Worm (Caenorhabditis elegans) whole organism, mixed stage, embryonic: ENCODE data around the gene ccdc-149.
A peak's percentile ranks its signal among the peaks of the same experiment; 100 is the strongest.

Experiments
- M03D4.4 ChIP-seq: sonication (generic microtip); optimal IDR thresholded peaks from 2 replicates; lab custom pipeline; 2017; ENCODE audit warnings: mild to moderate bottlenecking, missing genetic modification characterization, missing compliant biosample characterization
- bed-3 ChIP-seq: fragments of 200-800 bp; sonication (Bioruptor generic); optimal IDR thresholded peaks from 3 replicates; lab custom pipeline; 2018; ENCODE audit warnings: mild to moderate bottlenecking, missing genetic modification characterization, moderate library complexity, missing compliant biosample characterization
- blmp-1 ChIP-seq: fragments of 150-350 bp; optimal IDR thresholded peaks from 2 replicates; lab custom pipeline; 2014; ENCODE audit warnings: missing biosample characterization, missing genetic modification characterization
- ceh-39 ChIP-seq: fragments of 150-350 bp; optimal IDR thresholded peaks from 2 replicates; lab custom pipeline; 2014; ENCODE audit warnings: missing biosample characterization, missing genetic modification characterization
- ceh-43 ChIP-seq: fragments of 200-800 bp; sonication (Bioruptor generic); optimal IDR thresholded peaks from 2 replicates; lab custom pipeline; 2018; ENCODE audit warnings: mild to moderate bottlenecking, missing genetic modification characterization, moderate library complexity, missing compliant biosample characterization
- ceh-83 ChIP-seq: fragments of 200-800 bp; sonication (Bioruptor generic); optimal IDR thresholded peaks from 2 replicates; lab custom pipeline; 2018; ENCODE audit warnings: mild to moderate bottlenecking, missing genetic modification characterization, missing compliant biosample characterization
- ces-1 ChIP-seq: fragments of 150-350 bp; optimal IDR thresholded peaks from 2 replicates; lab custom pipeline; 2014; ENCODE audit warnings: missing biosample characterization, missing genetic modification reagents, missing genetic modification characterization
- cnd-1 ChIP-seq: fragments of 200-800 bp; sonication (Bioruptor generic); optimal IDR thresholded peaks from 2 replicates; lab custom pipeline; 2018; ENCODE audit warnings: mild to moderate bottlenecking, missing genetic modification characterization, missing compliant biosample characterization
- drap-1 ChIP-seq: fragments of 200-800 bp; sonication (Bioruptor generic); optimal IDR thresholded peaks from 3 replicates; lab custom pipeline; 2018; ENCODE audit warnings: mild to moderate bottlenecking, missing genetic modification characterization, missing compliant biosample characterization
- elt-1 ChIP-seq: sonication (generic microtip); optimal IDR thresholded peaks from 2 replicates; lab custom pipeline; 2017; ENCODE audit warnings: missing genetic modification characterization, mild to moderate bottlenecking, missing compliant biosample characterization, antibody characterized with exemption, moderate library complexity, borderline replicate concordance; ENCODE audit not compliant: insufficient read depth
- elt-3 ChIP-seq: fragments of 150-350 bp; optimal IDR thresholded peaks from 2 replicates; lab custom pipeline; 2014; ENCODE audit warnings: missing biosample characterization, missing genetic modification characterization
- flh-1 ChIP-seq: fragments of 200-800 bp; sonication (Bioruptor generic); optimal IDR thresholded peaks from 2 replicates; lab custom pipeline; 2018; ENCODE audit warnings: mild to moderate bottlenecking, missing genetic modification characterization, moderate library complexity, missing compliant biosample characterization
- ham-2 ChIP-seq: fragments of 200-800 bp; sonication (Bioruptor generic); optimal IDR thresholded peaks from 2 replicates; lab custom pipeline; 2018; ENCODE audit warnings: mild to moderate bottlenecking, missing genetic modification characterization, missing compliant biosample characterization
- hlh-1 ChIP-seq: fragments of 150-350 bp; optimal IDR thresholded peaks from 2 replicates; lab custom pipeline; 2014; ENCODE audit warnings: missing biosample characterization, missing genetic modification reagents, missing genetic modification characterization
- lin-13 ChIP-seq: fragments of 150-350 bp; optimal IDR thresholded peaks from 2 replicates; lab custom pipeline; 2014; ENCODE audit warnings: missing biosample characterization, missing genetic modification characterization
- mab-5 ChIP-seq: fragments of 150-350 bp; optimal IDR thresholded peaks from 2 replicates; lab custom pipeline; 2014; ENCODE audit warnings: missing biosample characterization, missing genetic modification characterization
- mep-1 ChIP-seq: fragments of 150-350 bp; optimal IDR thresholded peaks from 2 replicates; lab custom pipeline; 2017; ENCODE audit warnings: missing biosample characterization, missing genetic modification reagents, missing genetic modification characterization, inconsistent platforms
- mls-2 ChIP-seq: sonication (generic microtip); optimal IDR thresholded peaks from 2 replicates; lab custom pipeline; 2016; ENCODE audit warnings: mild to moderate bottlenecking, missing genetic modification characterization, moderate library complexity, missing compliant biosample characterization
- nhr-12 ChIP-seq: fragments of 150-350 bp; optimal IDR thresholded peaks from 2 replicates; lab custom pipeline; 2014; ENCODE audit warnings: missing biosample characterization, missing genetic modification characterization
- nhr-2 ChIP-seq: fragments of 150-350 bp; optimal IDR thresholded peaks from 2 replicates; lab custom pipeline; 2014; ENCODE audit warnings: missing biosample characterization, missing genetic modification characterization
- nhr-237 ChIP-seq: fragments of 150-350 bp; optimal IDR thresholded peaks from 2 replicates; lab custom pipeline; 2014; ENCODE audit warnings: missing biosample characterization, missing genetic modification characterization
- nhr-28 ChIP-seq: fragments of 150-350 bp; optimal IDR thresholded peaks from 2 replicates; lab custom pipeline; 2014; ENCODE audit warnings: missing biosample characterization, missing genetic modification characterization
- nhr-76 ChIP-seq: sonication (generic microtip); optimal IDR thresholded peaks from 2 replicates; lab custom pipeline; 2017; ENCODE audit warnings: missing biosample characterization, missing genetic modification characterization
- pha-4 ChIP-seq: fragments of 150-350 bp; optimal IDR thresholded peaks from 2 replicates; lab custom pipeline; 2018; ENCODE audit warnings: missing biosample characterization, missing genetic modification reagents, missing genetic modification characterization
- sem-2 ChIP-seq: fragments of 200-800 bp; sonication (Bioruptor generic); optimal IDR thresholded peaks from 2 replicates; lab custom pipeline; 2018; ENCODE audit warnings: mild to moderate bottlenecking, missing genetic modification characterization, missing compliant biosample characterization
- snpc-4 ChIP-seq: fragments of 150-350 bp; optimal IDR thresholded peaks from 2 replicates; lab custom pipeline; 2014; ENCODE audit warnings: missing biosample characterization, missing genetic modification characterization
- sptf-1 ChIP-seq: sonication (generic microtip); optimal IDR thresholded peaks from 2 replicates; lab custom pipeline; 2017; ENCODE audit warnings: mild to moderate bottlenecking, missing genetic modification characterization, moderate library complexity, missing compliant biosample characterization
- tbx-8 ChIP-seq: fragments of 200-800 bp; sonication (Bioruptor generic); optimal IDR thresholded peaks from 2 replicates; lab custom pipeline; 2018; ENCODE audit warnings: mild to moderate bottlenecking, missing genetic modification characterization, moderate library complexity, missing compliant biosample characterization
- unc-120 ChIP-seq: sonication (generic microtip); optimal IDR thresholded peaks from 2 replicates; lab custom pipeline; 2017; ENCODE audit warnings: missing genetic modification characterization, missing compliant biosample characterization; ENCODE audit not compliant: poor library complexity, severe bottlenecking
- unc-39 ChIP-seq: fragments of 150-350 bp; optimal IDR thresholded peaks from 2 replicates; lab custom pipeline; 2014; ENCODE audit warnings: missing biosample characterization, missing genetic modification characterization
- unc-62 ChIP-seq: fragments of 150-350 bp; optimal IDR thresholded peaks from 2 replicates; lab custom pipeline; 2014; ENCODE audit warnings: missing biosample characterization, missing genetic modification reagents, missing genetic modification characterization
- zip-8 ChIP-seq: fragments of 150-350 bp; optimal IDR thresholded peaks from 2 replicates; lab custom pipeline; 2014; ENCODE audit warnings: missing biosample characterization, missing genetic modification characterization
- ztf-11 ChIP-seq: fragments of 150-350 bp; optimal IDR thresholded peaks from 2 replicates; lab custom pipeline; 2014; ENCODE audit warnings: missing biosample characterization, missing genetic modification characterization

The ccdc-149 gene

DNA sequence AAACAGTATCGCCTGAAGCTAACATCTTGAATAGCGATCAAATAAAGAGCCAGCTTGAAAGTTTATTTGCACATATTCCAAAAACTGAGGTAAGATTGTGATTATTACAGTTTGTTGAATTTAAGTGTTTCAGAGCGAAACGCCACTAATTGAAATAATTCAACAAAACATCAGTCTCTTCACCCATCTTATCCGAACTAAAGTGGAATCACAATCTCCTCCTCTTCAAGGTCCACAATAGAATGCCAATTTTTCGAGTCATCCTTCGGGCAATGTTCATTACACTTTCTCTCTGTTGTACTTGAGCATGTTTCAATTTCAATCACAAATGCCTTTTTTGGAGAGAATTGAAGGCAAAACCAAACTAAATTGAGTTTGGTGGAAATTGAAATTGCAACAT, 27.2 kb downstream of the ccdc-149 start:
- TF ChIP-seq unc-62 (GFP tag; lab: Kevin White, UChicago) (no peak), ces-1 (GFP tag; lab: Kevin White, UChicago) (peak; percentile 4)

DNA sequence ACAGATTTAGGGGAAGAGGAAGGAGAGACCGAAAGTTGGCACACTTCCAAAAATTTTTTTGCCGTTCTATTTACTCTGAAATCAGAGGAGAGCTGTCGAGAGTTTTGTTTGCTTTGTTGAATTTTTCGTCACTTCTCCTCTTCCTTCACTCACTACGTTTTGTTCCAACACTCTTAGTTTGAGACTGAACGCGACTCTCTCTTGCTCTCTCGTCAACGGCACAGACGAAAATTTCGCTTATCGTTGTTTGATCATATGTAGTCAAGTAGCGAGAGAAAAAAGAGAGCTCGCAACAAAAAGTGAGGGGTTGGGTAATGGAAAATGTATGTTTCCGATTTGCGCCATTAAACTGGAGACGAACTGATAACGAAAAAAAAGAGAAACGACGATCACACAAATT, 28.6 kb downstream of the ccdc-149 start:
- peak; percentile 51 for TF ChIP-seq nhr-237 (tag; lab: Kevin White, UChicago)
- no peak for TF ChIP-seq mls-2
- peak; percentile 39 for TF ChIP-seq pha-4 (tag; lab: Kevin White, UChicago)
- TF ChIP-seq ham-2 (GFP tag; lab: Kevin White, UChicago): no peak
- no peak for TF ChIP-seq sptf-1 (tag; lab: Kevin White, UChicago)
- no peak for TF ChIP-seq bed-3 (GFP tag; lab: Kevin White, UChicago)

DNA sequence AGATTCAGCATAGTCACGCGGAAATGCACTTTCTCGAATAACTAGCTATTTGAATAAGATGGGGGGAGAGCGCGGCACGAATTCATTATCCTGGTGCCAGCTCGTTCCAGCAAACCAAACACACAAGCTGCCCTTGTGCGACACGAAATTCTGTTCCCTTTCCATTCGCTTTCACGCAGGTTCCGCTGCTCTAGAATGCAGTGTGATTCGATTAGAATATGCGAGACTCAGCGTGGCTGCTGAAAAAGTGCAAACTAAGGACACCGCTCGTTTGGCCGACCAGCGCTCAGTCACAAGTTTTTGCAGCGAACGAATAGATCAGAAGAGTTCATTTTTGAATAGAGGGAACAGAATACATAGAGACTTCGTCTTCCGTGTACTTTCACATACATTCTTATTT, 29.1 kb downstream of the ccdc-149 start:
- TF ChIP-seq nhr-76 (no peak), pha-4 (tag; lab: Kevin White, UChicago) (no peak), nhr-237 (tag; lab: Kevin White, UChicago) (no peak), unc-39 (tag; lab: Kevin White, UChicago) (no peak), zip-8 (tag; lab: Kevin White, UChicago) (no peak), sem-2 (GFP tag; lab: Kevin White, UChicago) (no peak), sptf-1 (tag; lab: Kevin White, UChicago) (no peak)

DNA sequence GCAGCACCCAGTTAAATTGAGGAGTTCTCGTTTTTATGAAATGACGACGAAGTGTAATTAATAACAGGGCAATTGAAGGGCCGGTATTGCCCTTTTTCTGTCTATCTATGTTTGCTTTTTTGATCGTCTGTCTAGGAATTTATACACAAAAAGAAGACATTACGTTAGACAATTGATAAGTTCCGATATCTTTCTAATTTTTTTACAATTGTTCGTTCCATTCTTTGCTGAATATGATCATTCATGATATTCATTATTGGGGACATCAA, 29.5 kb downstream of the ccdc-149 start:
- TF ChIP-seq elt-1: no peak
- TF ChIP-seq nhr-76: no peak
- TF ChIP-seq ceh-39 (tag; lab: Kevin White, UChicago): no peak
- TF ChIP-seq drap-1 (GFP tag; lab: Kevin White, UChicago): no peak
- no peak for TF ChIP-seq hlh-1
- TF ChIP-seq blmp-1: no peak
- no peak for TF ChIP-seq sem-2 (GFP tag; lab: Kevin White, UChicago)
- TF ChIP-seq mep-1 (tag; lab: Kevin White, UChicago): no peak
- TF ChIP-seq zip-8 (tag; lab: Kevin White, UChicago): no peak
- no peak for TF ChIP-seq M03D4.4
- TF ChIP-seq ztf-11 (tag; lab: Kevin White, UChicago): no peak

DNA sequence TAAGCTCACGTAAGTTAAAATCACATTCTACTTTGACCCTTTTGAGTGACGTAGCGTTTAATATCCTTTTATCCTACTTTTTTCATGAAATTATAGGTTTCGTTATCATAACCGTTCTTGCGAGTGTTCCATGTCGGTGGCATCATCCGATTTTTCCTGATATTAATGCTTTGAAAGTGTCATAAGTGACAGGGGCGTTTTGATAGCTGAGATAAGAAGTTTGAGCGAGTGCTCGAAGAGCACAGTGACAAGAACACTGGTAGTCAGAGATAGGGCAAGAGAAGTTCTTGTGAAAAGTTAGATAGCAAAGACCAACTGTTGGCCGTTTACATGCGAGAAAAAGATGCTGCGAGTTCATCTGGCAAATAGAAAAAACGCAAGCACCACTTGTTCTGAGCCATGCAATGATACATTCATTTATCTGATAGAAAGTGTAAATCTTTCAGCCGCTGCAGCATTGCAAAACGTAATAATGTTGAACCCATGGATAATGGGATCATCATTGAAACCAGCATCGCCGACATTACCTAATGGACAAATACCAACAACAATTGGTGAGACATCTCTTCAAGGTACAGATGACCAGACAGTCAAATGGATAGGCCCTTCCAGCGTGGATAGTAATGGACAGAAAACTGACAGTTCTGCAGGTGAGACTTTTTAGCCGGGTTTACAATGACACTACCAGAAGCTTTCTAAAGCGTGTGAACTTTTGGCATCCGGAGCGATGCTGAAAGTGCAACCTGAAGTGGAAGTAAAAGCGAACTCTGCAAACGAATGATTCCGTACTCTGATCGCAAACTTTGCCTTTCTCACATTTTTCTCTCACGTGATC, 30.0 kb downstream of the ccdc-149 start:
- no peak for TF ChIP-seq mab-5
- no peak for TF ChIP-seq nhr-2 (tag; lab: Kevin White, UChicago)
- no peak for TF ChIP-seq ztf-11 (tag; lab: Kevin White, UChicago)
- TF ChIP-seq nhr-76: no peak

DNA sequence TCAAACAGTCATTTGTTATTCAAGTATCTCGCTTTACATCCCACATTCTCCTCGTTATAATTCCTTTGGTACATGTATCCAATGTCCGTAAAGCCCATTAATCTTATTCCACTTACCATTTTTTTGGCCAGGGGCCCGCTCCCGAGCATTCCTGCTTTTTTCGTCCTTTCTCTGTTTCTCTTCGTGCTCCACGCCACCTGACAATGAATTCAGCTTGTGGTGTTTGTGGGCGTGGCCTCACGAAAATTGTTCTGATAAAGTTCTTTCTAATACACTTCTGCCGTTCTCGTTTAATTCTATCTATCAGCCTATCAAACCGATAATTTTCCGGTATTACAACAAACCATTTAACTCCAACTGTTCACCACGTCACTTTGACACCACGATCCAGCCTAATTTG, 31.2 kb downstream of the ccdc-149 start:
- TF ChIP-seq ceh-43 (GFP tag; lab: Kevin White, UChicago) (no peak), pha-4 (tag; lab: Kevin White, UChicago) (no peak), lin-13 (tag; lab: Kevin White, UChicago) (no peak), snpc-4 (tag; lab: Kevin White, UChicago) (no peak), blmp-1 (no peak), ham-2 (GFP tag; lab: Kevin White, UChicago) (no peak), unc-62 (GFP tag; lab: Kevin White, UChicago) (no peak), nhr-2 (tag; lab: Kevin White, UChicago) (no peak), drap-1 (GFP tag; lab: Kevin White, UChicago) (no peak), ces-1 (GFP tag; lab: Kevin White, UChicago) (no peak), cnd-1 (tag; lab: Kevin White, UChicago) (no peak), M03D4.4 (no peak), unc-39 (tag; lab: Kevin White, UChicago) (no peak)
- TF ChIP-seq, all 35 proteins: peak for 0

DNA sequence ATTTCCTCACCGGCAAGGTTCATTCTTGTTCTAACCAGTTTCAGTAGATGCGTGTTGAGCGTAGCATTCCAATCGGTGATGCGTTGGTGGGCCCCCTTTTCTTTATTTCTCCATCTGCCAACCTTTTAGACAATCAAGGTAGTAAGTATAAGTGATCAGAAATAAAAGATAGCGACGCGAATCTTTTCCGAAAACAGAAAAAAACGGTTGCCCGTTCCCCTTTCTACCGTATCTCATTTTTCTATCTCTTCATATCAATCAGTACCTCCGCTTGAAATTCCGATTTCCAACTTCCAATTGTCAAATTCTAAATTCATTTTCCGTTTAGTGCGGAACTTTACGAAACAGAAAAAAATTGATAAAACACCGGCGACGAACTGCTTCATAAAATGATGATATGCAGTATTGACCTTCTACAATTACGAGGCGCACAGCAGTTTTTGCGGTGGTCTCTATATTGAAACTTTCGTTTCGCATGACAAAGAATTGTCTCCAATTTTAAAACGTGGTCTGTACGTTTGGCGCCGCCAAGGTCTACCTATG, 31.9 kb downstream of the ccdc-149 start:
- TF ChIP-seq nhr-28 (tag; lab: Kevin White, UChicago) (no peak), hlh-1 (no peak), zip-8 (tag; lab: Kevin White, UChicago) (no peak), mls-2 (no peak), unc-39 (tag; lab: Kevin White, UChicago) (no peak), elt-1 (no peak), tbx-8 (no peak), mab-5 (no peak), unc-120 (tag; lab: Kevin White, UChicago) (no peak), ceh-83 (no peak), blmp-1 (no peak), ces-1 (GFP tag; lab: Kevin White, UChicago) (no peak), cnd-1 (tag; lab: Kevin White, UChicago) (no peak), nhr-12 (tag; lab: Kevin White, UChicago) (no peak), elt-3 (tag; lab: Kevin White, UChicago) (no peak), ztf-11 (tag; lab: Kevin White, UChicago) (no peak), flh-1 (GFP tag; lab: Kevin White, UChicago) (no peak), ham-2 (GFP tag; lab: Kevin White, UChicago) (no peak)
